Fruit fly (Drosophila melanogaster) whole organism, embryonic: ENCODE measurements around the gene CG4972.

Source experiments
- CG1024 ChIP-seq: fragments of 200-800 bp; sonication (Bioruptor generic); IDR thresholded peaks from 2 replicates; pipeline ENCODE4 v1.3.6; 2022; ENCODE audit warnings: missing biosample characterization, missing genetic modification characterization
- CG11723 ChIP-seq: fragments of 200-800 bp; sonication (Bioruptor generic); optimal IDR thresholded peaks from 2 replicates; lab custom pipeline; 2017; ENCODE audit warnings: missing biosample characterization, mild to moderate bottlenecking, missing genetic modification characterization
- CG12104 ChIP-seq: fragments of 200-800 bp; sonication (Bioruptor generic); optimal IDR thresholded peaks from 3 replicates; lab custom pipeline; 2016; ENCODE audit warnings: missing biosample characterization, missing genetic modification characterization
- CG14050 ChIP-seq: fragments of 200-800 bp; sonication (Bioruptor generic); IDR thresholded peaks from 3 replicates; pipeline ENCODE4 v1.3.6; 2022; ENCODE audit warnings: missing biosample characterization, missing genetic modification characterization
- CG15479 ChIP-seq: fragments of 200-800 bp; sonication (Bioruptor generic); optimal IDR thresholded peaks from 3 replicates; lab custom pipeline; 2019; ENCODE audit warnings: missing biosample characterization, mild to moderate bottlenecking, missing genetic modification characterization, moderate library complexity
- CG15514 ChIP-seq: fragments of 200-800 bp; sonication (Bioruptor generic); optimal IDR thresholded peaks from 3 replicates; lab custom pipeline; 2017; ENCODE audit warnings: missing biosample characterization, missing genetic modification characterization, mild to moderate bottlenecking, moderate library complexity, missing genetic modification reagents
- CG17612 ChIP-seq: fragments of 200-800 bp; sonication (Bioruptor generic); IDR thresholded peaks from 2 replicates; pipeline ENCODE4 v1.3.6; 2022; ENCODE audit warnings: missing biosample characterization, missing genetic modification characterization
- CG2116 ChIP-seq: fragments of 200-800 bp; sonication (Bioruptor generic); optimal IDR thresholded peaks from 3 replicates; lab custom pipeline; 2018; ENCODE audit warnings: missing biosample characterization, mild to moderate bottlenecking, missing genetic modification characterization
- CG2120 ChIP-seq: fragments of 200-800 bp; sonication (Bioruptor generic); optimal IDR thresholded peaks from 3 replicates; lab custom pipeline; 2016; ENCODE audit warnings: missing biosample characterization, missing genetic modification characterization
- CG2712 ChIP-seq: fragments of 200-800 bp; optimal IDR thresholded peaks from 3 replicates; lab custom pipeline; 2019; ENCODE audit warnings: missing biosample characterization, mild to moderate bottlenecking, missing genetic modification characterization, moderate library complexity
- CG3407 ChIP-seq: fragments of 200-800 bp; sonication (Bioruptor generic); optimal IDR thresholded peaks from 2 replicates; lab custom pipeline; 2018; ENCODE audit warnings: missing biosample characterization, mild to moderate bottlenecking, missing genetic modification characterization
- CG42726 ChIP-seq: fragments of 200-800 bp; sonication (Bioruptor generic); IDR thresholded peaks from 2 replicates; pipeline ENCODE4 v1.3.6; 2022; ENCODE audit warnings: missing biosample characterization, missing genetic modification characterization; ENCODE audit not compliant: partially characterized antibody
- CG4730 ChIP-seq: fragments of 200-800 bp; sonication (Bioruptor generic); IDR thresholded peaks from 2 replicates; pipeline ENCODE4 v1.3.6; 2022; ENCODE audit warnings: missing biosample characterization, missing genetic modification characterization
- CG4820 ChIP-seq: fragments of 200-800 bp; sonication (Bioruptor generic); optimal IDR thresholded peaks from 3 replicates; lab custom pipeline; 2016; ENCODE audit warnings: missing biosample characterization, missing genetic modification characterization
- CG5180 ChIP-seq: fragments of 200-800 bp; sonication (Bioruptor generic); optimal IDR thresholded peaks from 3 replicates; lab custom pipeline; 2017; ENCODE audit warnings: missing biosample characterization, missing genetic modification characterization, mild to moderate bottlenecking, moderate library complexity, missing genetic modification reagents
- CG6175 ChIP-seq: fragments of 200-800 bp; sonication (Bioruptor generic); IDR thresholded peaks from 3 replicates; pipeline ENCODE4 v1.3.6; 2022; ENCODE audit warnings: missing biosample characterization, missing genetic modification characterization
- CG6854 ChIP-seq: fragments of 200-800 bp; sonication (Bioruptor generic); optimal IDR thresholded peaks from 3 replicates; lab custom pipeline; 2017; ENCODE audit warnings: missing biosample characterization, mild to moderate bottlenecking, missing genetic modification characterization
- CG7372 ChIP-seq: fragments of 200-800 bp; sonication (Bioruptor generic); IDR thresholded peaks from 2 replicates; pipeline ENCODE4 v1.3.6; 2022; ENCODE audit warnings: missing biosample characterization, missing genetic modification characterization
- CG8281 ChIP-seq: fragments of 200-800 bp; sonication (Bioruptor generic); optimal IDR thresholded peaks from 2 replicates; lab custom pipeline; 2018; ENCODE audit warnings: missing biosample characterization, mild to moderate bottlenecking, missing genetic modification characterization, moderate library complexity
- CkIIα-i1 ChIP-seq: fragments of 200-800 bp; sonication (Bioruptor generic); IDR thresholded peaks from 2 replicates; pipeline ENCODE4 v1.3.6; 2022; ENCODE audit warnings: missing biosample characterization, missing genetic modification characterization
- Dip3 ChIP-seq: fragments of 200-800 bp; sonication (Bioruptor generic); optimal IDR thresholded peaks from 3 replicates; lab custom pipeline; 2016; ENCODE audit warnings: missing biosample characterization, missing genetic modification characterization
- HLHmδ ChIP-seq: fragments of 200-800 bp; sonication (Bioruptor generic); optimal IDR thresholded peaks from 2 replicates; lab custom pipeline; 2018; ENCODE audit warnings: missing biosample characterization, mild to moderate bottlenecking, missing genetic modification characterization, moderate library complexity
- Hr3 ChIP-seq: fragments of 200-800 bp; sonication (Bioruptor generic); optimal IDR thresholded peaks from 3 replicates; lab custom pipeline; 2016; ENCODE audit warnings: missing biosample characterization, missing genetic modification characterization
- Hsf ChIP-seq: fragments of 200-800 bp; sonication (Bioruptor generic); optimal IDR thresholded peaks from 3 replicates; lab custom pipeline; 2016; ENCODE audit warnings: missing biosample characterization, missing genetic modification characterization
- Kr ChIP-seq: fragments of 200-800 bp; sonication (Bioruptor generic); optimal IDR thresholded peaks from 2 replicates; lab custom pipeline; 2017; ENCODE audit warnings: missing biosample characterization, mild to moderate bottlenecking, missing genetic modification characterization
- Oaz ChIP-seq: fragments of 200-800 bp; sonication (Bioruptor generic); IDR thresholded peaks from 2 replicates; pipeline ENCODE4 v1.3.6; 2022; ENCODE audit warnings: missing biosample characterization, missing genetic modification characterization
- Tbp ChIP-seq: fragments of >200 bp; optimal IDR thresholded peaks from 2 replicates; lab custom pipeline; 2018; ENCODE audit warnings: missing biosample characterization, missing genetic modification characterization
- ab ChIP-seq: fragments of 200-800 bp; sonication (Bioruptor generic); optimal IDR thresholded peaks from 2 replicates; lab custom pipeline; 2016; ENCODE audit warnings: missing biosample characterization, missing genetic modification characterization
- ash1 ChIP-seq: fragments of 200-800 bp; sonication (Bioruptor generic); optimal IDR thresholded peaks from 2 replicates; lab custom pipeline; 2018; ENCODE audit warnings: missing biosample characterization, mild to moderate bottlenecking, missing genetic modification characterization
- bbx ChIP-seq: fragments of 200-800 bp; sonication (Bioruptor generic); IDR thresholded peaks from 2 replicates; pipeline ENCODE4 v1.3.6; 2022; ENCODE audit warnings: missing biosample characterization, missing genetic modification characterization; ENCODE audit not compliant: partially characterized antibody
- caup ChIP-seq: fragments of 200-800 bp; sonication (Bioruptor generic); optimal IDR thresholded peaks from 3 replicates; lab custom pipeline; 2017; ENCODE audit warnings: missing biosample characterization, mild to moderate bottlenecking, missing genetic modification characterization, moderate library complexity; ENCODE audit not compliant: severe bottlenecking
- corto ChIP-seq: fragments of 200-800 bp; sonication (Bioruptor generic); optimal IDR thresholded peaks from 2 replicates; lab custom pipeline; 2016; ENCODE audit warnings: missing biosample characterization, mild to moderate bottlenecking, missing genetic modification characterization, moderate library complexity
- cwo ChIP-seq: fragments of 200-800 bp; sonication (Bioruptor generic); optimal IDR thresholded peaks from 3 replicates; lab custom pipeline; 2017; ENCODE audit warnings: missing biosample characterization, missing genetic modification characterization, mild to moderate bottlenecking, moderate library complexity, missing genetic modification reagents
- dan ChIP-seq: fragments of 200-800 bp; sonication (Bioruptor generic); IDR thresholded peaks from 2 replicates; pipeline ENCODE4 v1.3.6; 2022; ENCODE audit warnings: missing biosample characterization, missing genetic modification characterization
- danr ChIP-seq: fragments of 200-800 bp; sonication (Bioruptor generic); IDR thresholded peaks from 2 replicates; pipeline ENCODE4 v1.3.6; 2022; ENCODE audit warnings: missing biosample characterization, missing genetic modification characterization
- gcm ChIP-seq: fragments of 200-800 bp; sonication (Bioruptor generic); optimal IDR thresholded peaks from 2 replicates; lab custom pipeline; 2019; ENCODE audit warnings: missing biosample characterization, mild to moderate bottlenecking, missing genetic modification characterization, moderate library complexity
- gfzf ChIP-seq: fragments of 200-800 bp; sonication (Bioruptor generic); optimal IDR thresholded peaks from 2 replicates; lab custom pipeline; 2016; ENCODE audit warnings: missing biosample characterization, mild to moderate bottlenecking, missing genetic modification characterization, moderate library complexity
- hb ChIP-seq: fragments of 200-800 bp; sonication (Bioruptor generic); IDR thresholded peaks from 3 replicates; pipeline ENCODE4 v1.3.6; 2022; ENCODE audit warnings: missing biosample characterization, missing genetic modification characterization; ENCODE audit not compliant: partially characterized antibody
- kni ChIP-seq: fragments of 200-800 bp; sonication (Bioruptor generic); optimal IDR thresholded peaks from 3 replicates; lab custom pipeline; 2017; ENCODE audit warnings: mild to moderate bottlenecking, missing biosample characterization, missing genetic modification reagents, missing genetic modification characterization
- maf-S ChIP-seq: fragments of 200-800 bp; sonication (Bioruptor generic); optimal IDR thresholded peaks from 2 replicates; lab custom pipeline; 2016; ENCODE audit warnings: missing biosample characterization, missing genetic modification characterization
- pho ChIP-seq: fragments of 200-800 bp; sonication (Bioruptor generic); optimal IDR thresholded peaks from 2 replicates; lab custom pipeline; 2016; ENCODE audit warnings: missing biosample characterization, missing genetic modification characterization
- row ChIP-seq: fragments of 200-800 bp; sonication (Bioruptor generic); IDR thresholded peaks from 3 replicates; pipeline ENCODE4 v1.3.6; 2022; ENCODE audit warnings: missing biosample characterization, missing genetic modification characterization
- slbo ChIP-seq: fragments of 200-800 bp; sonication (Bioruptor generic); IDR thresholded peaks from 2 replicates; pipeline ENCODE4 v1.3.6; 2022; ENCODE audit warnings: missing biosample characterization, missing genetic modification characterization
- tin ChIP-seq: fragments of 200-800 bp; sonication (Bioruptor generic); optimal IDR thresholded peaks from 3 replicates; lab custom pipeline; 2016; ENCODE audit warnings: missing biosample characterization, missing genetic modification characterization
- tll ChIP-seq, 2 experiments: fragments of 200-800 bp in 1 of 2; fragments of >200 bp in 1 of 2; sonication (Bioruptor generic) in 1 of 2; optimal IDR thresholded peaks; 2 replicates each; lab custom pipeline; 2017 to 2019; ENCODE audit warnings: missing biosample characterization in 2 of 2, missing genetic modification characterization in 2 of 2, mild to moderate bottlenecking in 1 of 2, moderate library complexity in 1 of 2
- trem ChIP-seq: fragments of 200-800 bp; optimal IDR thresholded peaks from 3 replicates; lab custom pipeline; 2019; ENCODE audit warnings: missing biosample characterization, mild to moderate bottlenecking, missing genetic modification characterization, moderate library complexity
- vnd ChIP-seq: fragments of 200-800 bp; sonication (Bioruptor generic); IDR thresholded peaks from 3 replicates; pipeline ENCODE4 v1.3.6; 2022; ENCODE audit warnings: missing biosample characterization, missing genetic modification characterization; ENCODE audit not compliant: partially characterized antibody
- wdn ChIP-seq: fragments of 200-800 bp; sonication (Bioruptor generic); IDR thresholded peaks from 2 replicates; pipeline ENCODE4 v1.3.6; 2022; ENCODE audit warnings: missing biosample characterization, missing genetic modification characterization

The CG4972 gene

dm6 chr2L:10314327-10315210 is at the start of gene CG4972, which contains the start of gene Usp14 (continued):
- TF ChIP-seq CG6854 (no peak), trem (tag; lab: Kevin White, UChicago) (peak; percentile 32), Kr (GFP tag; lab: Kevin White, UChicago) (no peak), CG1024 (GFP tag; lab: Robert Waterston, UW) (peak; percentile 79; the same call in 1 of the 2 replicates), gfzf (peak; percentile 37), row (GFP tag; lab: Robert Waterston, UW) (peak; percentile 72), CG17612 (GFP tag; lab: Robert Waterston, UW) (no peak), CG15514 (no peak), maf-S (no peak), CG5180 (GFP tag; lab: Kevin White, UChicago) (no peak), vnd (GFP tag; lab: Robert Waterston, UW) (no peak), CG4820 (GFP tag; lab: Kevin White, UChicago) (no peak), CG12104 (GFP tag; lab: Kevin White, UChicago) (peak; percentile 20), dan (GFP tag; lab: Robert Waterston, UW) (no peak), Oaz (GFP tag; lab: Robert Waterston, UW) (no peak), cwo (no peak), CG42726 (GFP tag; lab: Robert Waterston, UW) (0 out of 2 replicates have a peak, but pooled peaks have one; percentile 9), CG2116 (GFP tag; lab: Kevin White, UChicago) (peak; percentile 56), gcm (GFP tag; lab: Kevin White, UChicago) (no peak), hb (GFP tag; lab: Robert Waterston, UW) (no peak), HLHmδ (GFP tag; lab: Kevin White, UChicago) (no peak), pho (GFP tag; lab: Kevin White, UChicago) (no peak), Tbp (GFP tag; lab: Kevin White, UChicago) (no peak), CG2120 (GFP tag; lab: Kevin White, UChicago) (peak; percentile 29), Dip3 (GFP tag; lab: Kevin White, UChicago) (no peak), wdn (no peak), CG15479 (no peak), caup (GFP tag; lab: Kevin White, UChicago) (no peak), slbo (GFP tag; lab: Robert Waterston, UW) (peak; percentile 35), CG3407 (no peak), CkIIα-i1 (GFP tag; lab: Robert Waterston, UW) (no peak), tin (GFP tag; lab: Kevin White, UChicago) (no peak), CG8281 (tag; lab: Kevin White, UChicago) (no peak), CG2712 (peak; percentile 33), danr (no peak), Hsf (GFP tag; lab: Kevin White, UChicago) (no peak), corto (no peak), ab (GFP tag; lab: Kevin White, UChicago) (no peak), CG14050 (no peak), kni (GFP tag; lab: Kevin White, UChicago) (no peak), CG6175 (GFP tag; lab: Robert Waterston, UW) (no peak), CG4730 (no peak), bbx (GFP tag; lab: Robert Waterston, UW) (peak; percentile 42), tll (GFP tag; optimal IDR thresholded peaks at IDR 0.05; lab: Kevin White, UChicago) (peak in 1 of 2 experiments; percentile 3), CG11723 (GFP tag; lab: Kevin White, UChicago) (peak; percentile 80), Hr3 (peak; percentile 0), CG7372 (no peak), ash1 (GFP tag; lab: Kevin White, UChicago) (no peak)
